Worm (Caenorhabditis elegans): ENCODE measurements around the gene srz-58.

The srz-58 gene

ce11 chrV:17284159-17284558, 33.8 kb upstream of the srz-58 start:
- TF ChIP-seq bed-2 (GFP tag; IDR thresholded peaks at IDR 0.05) (no peak), zfh-2 (GFP tag; conservative IDR thresholded peaks at IDR 0.05) (no peak), F33H1.4 (GFP tag; IDR thresholded peaks at IDR 0.05) (no peak), C17E4.6 (GFP tag; IDR thresholded peaks at IDR 0.05) (no peak), sptf-2 (GFP tag; optimal IDR thresholded peaks at IDR 0.05) (no peak), lin-40 (tag; optimal IDR thresholded peaks at IDR 0.05) (no peak), rec-8 (tag; optimal IDR thresholded peaks at IDR 0.05) (no peak), hrde-1 (tag; optimal IDR thresholded peaks at IDR 0.05; ENCODE audit: borderline replicate concordance) (no peak), F55B11.4 (tag; optimal IDR thresholded peaks at IDR 0.05; ENCODE audit: borderline replicate concordance, insufficient read depth) (no peak), B0261.1 (tag; optimal IDR thresholded peaks at IDR 0.05) (no peak), repo-1 (tag; optimal IDR thresholded peaks at IDR 0.05) (no peak), F10E7.11 (tag; optimal IDR thresholded peaks at IDR 0.05) (no peak), mel-28 (tag; optimal IDR thresholded peaks at IDR 0.05; ENCODE audit: borderline replicate concordance) (no peak)

DNA sequence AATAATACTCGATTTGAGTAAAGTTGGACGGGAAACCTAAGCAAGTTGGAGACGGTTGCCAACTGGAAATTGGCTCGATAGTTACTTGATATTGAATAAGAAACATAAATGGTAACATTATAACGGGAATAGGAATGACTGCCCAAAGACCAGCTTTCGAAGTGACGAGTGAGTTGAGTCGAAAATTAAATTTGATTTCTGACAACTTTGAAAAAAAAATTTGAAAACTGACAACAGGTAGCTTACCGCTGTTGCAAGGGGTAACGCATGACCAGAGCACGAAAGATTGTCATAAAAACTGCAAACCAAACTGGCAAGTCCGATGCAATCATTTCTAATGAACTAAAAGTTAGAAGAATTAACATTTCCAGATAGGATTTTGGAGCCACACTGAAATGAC, 25.2 kb upstream of the srz-58 start:
- TF ChIP-seq dox-1 (GFP tag; IDR thresholded peaks at IDR 0.05): no peak
- TF ChIP-seq unc-130 (GFP tag; optimal IDR thresholded peaks at IDR 0.05): no peak
- TF ChIP-seq lin-40 (tag; optimal IDR thresholded peaks at IDR 0.05): no peak
- no peak for TF ChIP-seq let-526 (GFP tag; IDR thresholded peaks at IDR 0.05)
- TF ChIP-seq tlf-1 (GFP tag; optimal IDR thresholded peaks at IDR 0.05): no peak
- TF ChIP-seq lir-1 (GFP tag; conservative IDR thresholded peaks at IDR 0.05): no peak
- no peak for TF ChIP-seq tbp1 (GFP tag; optimal IDR thresholded peaks at IDR 0.05)
- TF ChIP-seq ceh-27 (GFP tag; optimal IDR thresholded peaks at IDR 0.05): no peak
- no peak for TF ChIP-seq lsy-27 (tag; optimal IDR thresholded peaks at IDR 0.05; ENCODE audit: borderline replicate concordance, insufficient read depth)
- TF ChIP-seq Y53G8AR.9 (GFP tag; conservative IDR thresholded peaks at IDR 0.05): no peak
- no peak for TF ChIP-seq egl-18 (GFP tag; IDR thresholded peaks at IDR 0.05)
- TF ChIP-seq somi-1 (GFP tag; optimal IDR thresholded peaks at IDR 0.05): no peak
- TF ChIP-seq lag-1 (GFP tag; IDR thresholded peaks at IDR 0.05): no peak
- TF ChIP-seq mcd-1 (GFP tag; IDR thresholded peaks at IDR 0.05): no peak
- no peak for TF ChIP-seq gei-17 (GFP tag; optimal IDR thresholded peaks at IDR 0.05)
- TF ChIP-seq ztf-28 (GFP tag; IDR thresholded peaks at IDR 0.05): no peak
- TF ChIP-seq pha-4 (tag; optimal IDR thresholded peaks at IDR 0.05): no peak
- no peak for TF ChIP-seq snpc-1.3 (tag; optimal IDR thresholded peaks at IDR 0.05; ENCODE audit: insufficient read depth)
- no peak for TF ChIP-seq attf-3 (GFP tag; conservative IDR thresholded peaks at IDR 0.05)
- no peak for TF ChIP-seq sptf-2 (GFP tag; optimal IDR thresholded peaks at IDR 0.05)

DNA sequence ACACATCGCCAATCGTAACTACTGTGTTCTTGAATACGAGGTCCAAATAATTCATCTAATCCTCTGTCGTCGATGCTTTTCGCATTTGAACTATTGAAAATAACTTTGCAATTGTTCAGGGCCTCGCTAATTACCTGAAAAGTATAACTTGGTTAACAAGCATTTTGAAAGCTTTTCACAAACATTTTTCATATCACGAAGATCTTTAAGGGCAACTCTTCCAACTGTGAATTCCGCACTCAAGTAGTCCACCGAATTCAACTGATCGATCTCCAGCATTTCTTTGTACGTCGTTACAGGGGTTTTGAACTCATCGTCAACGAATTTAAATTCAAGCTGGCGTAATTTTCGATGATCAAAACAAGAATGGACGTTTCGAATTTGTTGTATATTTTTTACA, 21.5 kb upstream of the srz-58 start:
- TF ChIP-seq snpc-1.1 (tag; optimal IDR thresholded peaks at IDR 0.05; ENCODE audit: insufficient read depth): no peak
- no peak for TF ChIP-seq ztf-18 (tag; optimal IDR thresholded peaks at IDR 0.05)
- TF ChIP-seq bed-1 (GFP tag; IDR thresholded peaks at IDR 0.05): no peak
- TF ChIP-seq somi-1 (GFP tag; optimal IDR thresholded peaks at IDR 0.05): no peak
- TF ChIP-seq lag-1 (GFP tag; IDR thresholded peaks at IDR 0.05): no peak
- no peak for TF ChIP-seq egl-44 (GFP tag; IDR thresholded peaks at IDR 0.05)
- no peak for TF ChIP-seq mxl-1 (tag; optimal IDR thresholded peaks at IDR 0.05)
- TF ChIP-seq K12H6.12 (tag; optimal IDR thresholded peaks at IDR 0.05): no peak
- no peak for TF ChIP-seq dpl-1 (GFP tag; optimal IDR thresholded peaks at IDR 0.05)
- no peak for TF ChIP-seq dox-1 (GFP tag; IDR thresholded peaks at IDR 0.05)
- TF ChIP-seq nhr-80 (tag; optimal IDR thresholded peaks at IDR 0.05): no peak
- TF ChIP-seq F37B4.10 (GFP tag; IDR thresholded peaks at IDR 0.05): no peak
- no peak for TF ChIP-seq lin-35 (GFP tag; optimal IDR thresholded peaks at IDR 0.05)
- TF ChIP-seq egrh-3 (GFP tag; IDR thresholded peaks at IDR 0.05): no peak
- no peak for TF ChIP-seq ztf-28 (GFP tag; IDR thresholded peaks at IDR 0.05)
- TF ChIP-seq hmg-1.2 (GFP tag; IDR thresholded peaks at IDR 0.05): no peak
- TF ChIP-seq F10E7.11 (tag; optimal IDR thresholded peaks at IDR 0.05): no peak
- no peak for TF ChIP-seq ccch-3 (GFP tag; optimal IDR thresholded peaks at IDR 0.05)
- TF ChIP-seq F39B2.1 (GFP tag; IDR thresholded peaks at IDR 0.05): no peak

Measured in whole organism, young adult.